Worm (Caenorhabditis elegans): ENCODE results near the gene F28G4.2.

The F28G4.2 gene

DNA sequence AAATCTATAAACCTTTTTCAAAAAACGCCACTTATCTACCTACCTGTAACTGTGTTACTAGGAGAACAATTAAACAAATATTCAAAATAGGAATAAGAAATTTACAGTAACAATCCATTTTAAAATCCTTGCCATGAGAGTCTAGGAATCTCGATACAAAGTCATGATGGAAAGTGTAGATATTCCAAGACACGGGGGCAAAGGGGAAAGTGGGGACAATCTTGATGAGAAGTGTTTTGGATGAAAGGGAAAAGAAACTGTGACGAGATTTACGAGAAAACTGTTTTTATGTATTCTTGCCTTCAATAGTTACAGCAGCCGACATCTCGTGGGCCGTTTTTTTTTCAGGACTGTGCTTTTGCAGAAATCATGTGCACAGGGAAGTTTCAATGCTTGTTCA is at the start of gene F28G4.2:
Gene F28G4.2, minus strand, starts transcription at position 175 of the 400 bp plus-strand sequence.
- TF ChIP-seq med-1 (GFP tag; optimal IDR thresholded peaks at IDR 0.05; ENCODE audit: insufficient read depth) (no peak), ref-1 (GFP tag; conservative IDR thresholded peaks at IDR 0.05) (no peak), cog-1 (tag; optimal IDR thresholded peaks at IDR 0.05) (no peak), flt-1 (GFP tag; IDR thresholded peaks at IDR 0.05) (no peak), ztf-29 (GFP tag; IDR thresholded peaks at IDR 0.05) (no peak), T22C8.4 (GFP tag; IDR thresholded peaks at IDR 0.05) (no peak), tab-1 (GFP tag; IDR thresholded peaks at IDR 0.05) (no peak), ztf-23 (GFP tag; IDR thresholded peaks at IDR 0.05) (no peak), klf-2 (GFP tag; conservative IDR thresholded peaks at IDR 0.05) (no peak)

DNA sequence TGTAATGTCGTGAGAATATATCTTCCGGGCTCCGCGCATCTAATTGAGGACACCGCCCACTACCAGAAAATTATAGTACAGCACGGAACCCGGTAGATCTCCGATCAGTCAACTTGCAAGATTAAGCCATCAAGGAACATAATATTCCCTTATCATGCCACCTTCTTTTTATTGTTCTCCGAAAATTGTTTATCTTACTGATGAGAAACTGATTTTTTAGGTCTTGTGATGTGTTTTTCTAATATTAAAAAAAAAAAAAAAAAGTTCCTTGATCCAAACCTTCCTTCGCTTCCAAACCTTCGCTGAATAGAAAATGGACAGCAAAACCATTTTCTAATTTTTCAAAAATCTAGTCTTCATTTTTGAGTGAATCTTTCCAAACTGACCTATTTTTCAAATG is 46.7 kb upstream of the F28G4.2 start, which contains the start of gene F57G8.7:
Gene F57G8.7, plus strand, starts transcription at position 301 of the 400 bp plus-strand sequence.
- TF ChIP-seq flt-1 (GFP tag; IDR thresholded peaks at IDR 0.05) (no peak), ztf-23 (GFP tag; IDR thresholded peaks at IDR 0.05) (no peak), T22C8.4 (GFP tag; IDR thresholded peaks at IDR 0.05) (no peak), med-1 (GFP tag; optimal IDR thresholded peaks at IDR 0.05; ENCODE audit: insufficient read depth) (no peak), cog-1 (tag; optimal IDR thresholded peaks at IDR 0.05) (no peak), tab-1 (GFP tag; IDR thresholded peaks at IDR 0.05) (no peak), ref-1 (GFP tag; conservative IDR thresholded peaks at IDR 0.05) (no peak), ztf-29 (GFP tag; IDR thresholded peaks at IDR 0.05) (no peak), klf-2 (GFP tag; conservative IDR thresholded peaks at IDR 0.05) (no peak)

DNA sequence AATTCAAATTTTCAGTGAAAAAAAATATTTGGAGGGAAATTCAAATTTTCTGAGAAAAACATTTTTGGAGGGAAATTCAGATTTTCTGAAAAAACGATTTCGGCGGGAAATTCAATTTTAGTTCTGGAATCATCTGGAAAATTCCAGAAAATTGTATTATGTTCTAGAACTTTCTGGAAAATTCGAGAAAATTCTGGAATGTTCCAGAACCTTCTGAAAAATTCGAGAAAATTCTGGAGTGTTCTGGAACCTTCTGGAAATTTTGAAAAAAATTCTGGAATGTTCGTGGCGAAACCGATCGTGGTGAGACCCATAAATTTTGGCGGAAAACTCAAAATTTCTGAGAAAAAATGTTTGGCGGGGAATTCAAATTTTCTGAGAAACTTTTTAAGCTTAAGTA is 40.0 kb upstream of the F28G4.2 start:
- TF ChIP-seq klf-2 (GFP tag; conservative IDR thresholded peaks at IDR 0.05) = no peak
- no peak for TF ChIP-seq ref-1 (GFP tag; conservative IDR thresholded peaks at IDR 0.05)
- TF ChIP-seq cog-1 (tag; optimal IDR thresholded peaks at IDR 0.05) = no peak
- no peak for TF ChIP-seq tab-1 (GFP tag; IDR thresholded peaks at IDR 0.05)
- TF ChIP-seq flt-1 (GFP tag; IDR thresholded peaks at IDR 0.05) = no peak
- no peak for TF ChIP-seq T22C8.4 (GFP tag; IDR thresholded peaks at IDR 0.05)
- TF ChIP-seq med-1 (GFP tag; optimal IDR thresholded peaks at IDR 0.05; ENCODE audit: insufficient read depth) = no peak
- TF ChIP-seq ztf-23 (GFP tag; IDR thresholded peaks at IDR 0.05) = no peak
- TF ChIP-seq ztf-29 (GFP tag; IDR thresholded peaks at IDR 0.05) = no peak

DNA sequence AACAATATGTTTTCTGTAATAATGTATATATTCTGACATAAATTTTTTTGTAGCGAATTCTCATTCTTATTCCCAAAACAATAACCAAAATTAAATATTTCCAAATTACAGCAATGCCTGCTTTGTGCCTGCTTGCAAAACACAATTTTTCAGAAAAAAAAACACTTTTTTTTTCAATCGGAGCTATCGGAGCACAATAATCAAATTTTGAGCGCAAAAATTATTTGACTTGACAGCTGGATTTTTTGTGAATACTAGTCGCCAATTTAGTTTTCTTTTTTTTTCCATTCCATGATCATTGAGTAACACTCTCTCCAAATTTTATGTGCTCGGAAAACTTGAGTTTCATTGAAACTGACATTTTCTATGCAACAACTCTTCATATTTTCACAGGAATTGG is 35.1 kb upstream of the F28G4.2 start, which contains the start of gene srh-180:
Gene srh-180, plus strand, starts transcription at position 301 of the 400 bp plus-strand sequence.
- TF ChIP-seq flt-1 (GFP tag; IDR thresholded peaks at IDR 0.05) (no peak), ztf-23 (GFP tag; IDR thresholded peaks at IDR 0.05) (no peak), ref-1 (GFP tag; conservative IDR thresholded peaks at IDR 0.05) (no peak), cog-1 (tag; optimal IDR thresholded peaks at IDR 0.05) (no peak), tab-1 (GFP tag; IDR thresholded peaks at IDR 0.05) (no peak), med-1 (GFP tag; optimal IDR thresholded peaks at IDR 0.05; ENCODE audit: insufficient read depth) (no peak), T22C8.4 (GFP tag; IDR thresholded peaks at IDR 0.05) (no peak), ztf-29 (GFP tag; IDR thresholded peaks at IDR 0.05) (no peak), klf-2 (GFP tag; conservative IDR thresholded peaks at IDR 0.05) (no peak)

DNA sequence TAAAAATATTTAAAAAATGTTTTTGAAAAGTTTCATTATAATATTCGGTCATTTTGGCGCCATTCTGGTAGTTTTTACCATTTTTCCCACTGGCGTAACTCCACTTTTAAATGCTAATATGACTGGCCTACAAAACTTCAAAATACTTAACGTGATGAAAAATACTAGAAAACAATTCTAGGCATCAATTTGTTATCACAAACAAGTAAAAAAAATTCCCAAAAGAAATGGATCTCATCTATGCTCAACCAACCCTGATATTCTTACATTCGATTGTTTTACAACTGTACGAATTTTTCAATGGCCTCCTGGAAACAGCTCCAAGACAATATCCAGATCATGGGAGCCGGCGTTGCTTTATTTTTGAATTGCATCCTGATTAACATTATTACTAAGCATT is 32.9 kb upstream of the F28G4.2 start, which contains the start of gene str-214:
Gene str-214, plus strand, starts transcription at position 301 of the 400 bp plus-strand sequence.
- TF ChIP-seq klf-2 (GFP tag; conservative IDR thresholded peaks at IDR 0.05) (no peak), tab-1 (GFP tag; IDR thresholded peaks at IDR 0.05) (no peak)

DNA sequence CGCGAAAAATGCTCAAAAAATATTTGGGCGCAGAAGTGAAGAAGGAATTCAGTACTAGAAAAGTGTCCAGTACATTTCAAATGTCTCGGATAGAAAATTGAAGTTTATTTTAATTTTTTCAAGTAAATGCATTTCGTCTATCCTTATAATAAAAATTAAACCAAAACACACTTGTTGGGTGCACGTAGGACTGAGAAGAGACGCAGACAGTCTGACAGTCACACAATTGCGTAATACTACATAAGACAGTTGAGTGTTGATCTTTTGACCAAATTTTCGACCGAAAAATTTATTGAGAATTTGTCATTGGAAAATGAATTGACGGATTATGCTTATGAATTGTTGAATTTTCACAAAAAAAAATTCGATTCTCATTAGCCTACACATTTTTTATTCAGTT is 27.4 kb upstream of the F28G4.2 start, which contains the start of gene oac-7:
Gene oac-7, plus strand, starts transcription at position 283 of the 400 bp plus-strand sequence.
- TF ChIP-seq T22C8.4 (GFP tag; IDR thresholded peaks at IDR 0.05) (no peak), tab-1 (GFP tag; IDR thresholded peaks at IDR 0.05) (no peak), ztf-23 (GFP tag; IDR thresholded peaks at IDR 0.05) (no peak), cog-1 (tag; optimal IDR thresholded peaks at IDR 0.05) (no peak), flt-1 (GFP tag; IDR thresholded peaks at IDR 0.05) (no peak), ztf-29 (GFP tag; IDR thresholded peaks at IDR 0.05) (no peak), med-1 (GFP tag; optimal IDR thresholded peaks at IDR 0.05; ENCODE audit: insufficient read depth) (no peak), ref-1 (GFP tag; conservative IDR thresholded peaks at IDR 0.05) (no peak)

DNA sequence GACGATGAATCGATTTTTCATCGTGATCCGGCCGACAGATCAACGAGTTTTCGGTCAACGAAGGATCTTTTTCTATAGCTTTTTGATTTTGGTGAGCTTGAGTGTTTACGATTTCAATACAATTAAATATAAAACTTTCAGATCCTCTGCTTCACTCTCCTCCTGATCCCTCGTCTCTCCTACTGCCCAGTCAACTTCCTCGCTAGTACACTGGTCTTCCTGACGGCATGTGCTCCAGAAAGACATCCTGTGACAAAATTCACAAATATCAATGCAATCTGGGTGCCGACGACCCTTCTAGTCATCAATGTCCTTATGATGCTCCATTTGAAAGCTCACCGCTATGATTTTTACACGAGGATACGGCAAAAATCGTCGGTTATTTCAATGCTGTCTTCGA is 26.2 kb upstream of the F28G4.2 start:
- TF ChIP-seq cog-1 (tag; optimal IDR thresholded peaks at IDR 0.05) (no peak), tab-1 (GFP tag; IDR thresholded peaks at IDR 0.05) (no peak)

DNA sequence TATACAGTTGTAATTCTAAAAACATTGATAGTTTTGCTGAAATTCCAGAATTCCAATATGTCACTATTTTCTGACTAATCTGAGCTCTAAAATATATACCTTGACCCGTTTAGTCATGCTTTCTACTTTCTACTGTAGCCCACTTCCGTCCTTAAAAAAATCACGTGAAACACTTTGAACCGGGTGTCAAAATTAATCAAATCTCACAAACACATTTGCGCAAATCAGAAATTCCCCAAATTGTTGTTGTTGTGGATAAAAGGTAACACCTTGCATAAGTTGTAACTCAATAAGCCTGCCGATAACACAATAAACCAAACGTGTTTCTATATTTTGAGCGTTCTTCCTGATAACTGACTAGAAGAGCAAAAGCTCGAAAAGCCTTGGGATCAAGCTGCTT is 25.1 kb upstream of the F28G4.2 start, which contains the start of gene srxa-7:
Gene srxa-7, plus strand, starts transcription at position 301 of the 400 bp plus-strand sequence.
- TF ChIP-seq flt-1 (GFP tag; IDR thresholded peaks at IDR 0.05) = no peak
- no peak for TF ChIP-seq ref-1 (GFP tag; conservative IDR thresholded peaks at IDR 0.05)
- no peak for TF ChIP-seq tab-1 (GFP tag; IDR thresholded peaks at IDR 0.05)
- no peak for TF ChIP-seq T22C8.4 (GFP tag; IDR thresholded peaks at IDR 0.05)
- no peak for TF ChIP-seq med-1 (GFP tag; optimal IDR thresholded peaks at IDR 0.05; ENCODE audit: insufficient read depth)
- TF ChIP-seq cog-1 (tag; optimal IDR thresholded peaks at IDR 0.05) = no peak
- TF ChIP-seq ztf-23 (GFP tag; IDR thresholded peaks at IDR 0.05) = no peak
- TF ChIP-seq ztf-29 (GFP tag; IDR thresholded peaks at IDR 0.05) = no peak
- TF ChIP-seq klf-2 (GFP tag; conservative IDR thresholded peaks at IDR 0.05) = no peak

DNA sequence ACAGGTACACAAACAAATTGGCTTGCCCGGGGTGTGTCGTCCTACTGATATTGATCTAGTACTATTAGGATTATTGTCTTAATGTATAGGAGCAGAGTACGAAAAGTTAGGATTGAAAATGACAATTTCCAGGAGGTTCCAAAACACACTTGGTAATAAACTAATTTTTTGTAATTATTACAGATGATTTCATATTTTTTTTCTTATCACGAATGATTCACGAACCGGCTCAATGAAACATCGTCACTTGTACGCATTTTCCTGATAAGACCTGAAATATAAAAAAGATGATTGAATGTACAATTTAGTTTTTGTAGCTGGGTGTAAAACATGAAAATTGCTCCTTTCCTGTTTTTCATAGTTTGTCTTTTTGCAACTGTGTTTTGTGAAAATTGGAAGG is 20.3 kb upstream of the F28G4.2 start, which contains the start of the genes C31A11.13 and oac-6:
Gene C31A11.13, minus strand, starts transcription at position 113 of the 400 bp plus-strand sequence.
Gene oac-6, plus strand, starts transcription at position 279 of the 400 bp plus-strand sequence.
- no peak for TF ChIP-seq T22C8.4 (GFP tag; IDR thresholded peaks at IDR 0.05)
- no peak for TF ChIP-seq ref-1 (GFP tag; conservative IDR thresholded peaks at IDR 0.05)
- TF ChIP-seq cog-1 (tag; optimal IDR thresholded peaks at IDR 0.05) = no peak
- TF ChIP-seq med-1 (GFP tag; optimal IDR thresholded peaks at IDR 0.05; ENCODE audit: insufficient read depth) = no peak
- TF ChIP-seq ztf-29 (GFP tag; IDR thresholded peaks at IDR 0.05) = no peak
- TF ChIP-seq tab-1 (GFP tag; IDR thresholded peaks at IDR 0.05) = no peak
- TF ChIP-seq klf-2 (GFP tag; conservative IDR thresholded peaks at IDR 0.05) = no peak
- TF ChIP-seq ztf-23 (GFP tag; IDR thresholded peaks at IDR 0.05) = no peak
- TF ChIP-seq flt-1 (GFP tag; IDR thresholded peaks at IDR 0.05) = no peak

DNA sequence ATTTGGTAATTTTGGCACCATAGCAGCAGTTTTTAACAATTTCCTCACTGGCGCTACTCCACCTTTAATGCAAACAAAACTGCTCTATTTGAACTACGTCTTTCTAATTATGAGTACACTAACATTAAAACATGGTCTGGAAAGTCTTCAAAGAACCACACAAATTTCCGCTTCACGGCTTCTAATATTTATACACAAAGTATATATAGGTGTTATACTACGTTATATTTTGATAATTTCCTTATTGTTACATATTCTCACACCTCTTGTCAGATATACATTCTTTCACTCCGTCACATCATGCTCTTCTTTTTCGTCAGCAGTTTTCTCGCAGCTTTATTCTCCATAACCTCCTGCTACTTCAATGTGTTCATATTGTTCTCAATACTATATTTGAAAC is 18.2 kb upstream of the F28G4.2 start, which contains the start of gene srbc-82:
Gene srbc-82, plus strand, starts transcription at position 301 of the 400 bp plus-strand sequence.
- TF ChIP-seq klf-2 (GFP tag; conservative IDR thresholded peaks at IDR 0.05) (no peak), tab-1 (GFP tag; IDR thresholded peaks at IDR 0.05) (no peak), T22C8.4 (GFP tag; IDR thresholded peaks at IDR 0.05) (no peak), cog-1 (tag; optimal IDR thresholded peaks at IDR 0.05) (no peak), flt-1 (GFP tag; IDR thresholded peaks at IDR 0.05) (no peak), med-1 (GFP tag; optimal IDR thresholded peaks at IDR 0.05; ENCODE audit: insufficient read depth) (no peak), ztf-29 (GFP tag; IDR thresholded peaks at IDR 0.05) (no peak), ztf-23 (GFP tag; IDR thresholded peaks at IDR 0.05) (no peak), ref-1 (GFP tag; conservative IDR thresholded peaks at IDR 0.05) (no peak)

Data from whole organism, midembryonic.